Fruit fly (Drosophila melanogaster) whole organism, embryonic: Measurements from ENCODE around the gene Drp1.
A peak's percentile ranks its signal among the peaks of the same experiment; 100 is the strongest.

Experiments
- Bdp1 ChIP-seq: fragments of 200-800 bp; sonication (Bioruptor generic); optimal IDR thresholded peaks from 3 replicates; lab custom pipeline; 2016; ENCODE audit warnings: missing biosample characterization, missing genetic modification characterization
- CG1024 ChIP-seq: fragments of 200-800 bp; sonication (Bioruptor generic); IDR thresholded peaks from 2 replicates; pipeline ENCODE4 v1.3.6; 2022; ENCODE audit warnings: missing biosample characterization, missing genetic modification characterization
- CG10267 ChIP-seq: fragments of 200-800 bp; sonication (Bioruptor generic); optimal IDR thresholded peaks from 2 replicates; lab custom pipeline; 2018; ENCODE audit warnings: missing biosample characterization, mild to moderate bottlenecking, missing genetic modification characterization, moderate library complexity
- CG13624 ChIP-seq: fragments of 200-800 bp; sonication (Bioruptor generic); optimal IDR thresholded peaks from 2 replicates; lab custom pipeline; 2016; ENCODE audit warnings: missing biosample characterization, missing genetic modification characterization
- CG14014 ChIP-seq: fragments of 200-800 bp; sonication (Bioruptor generic); IDR thresholded peaks from 2 replicates; pipeline ENCODE4 v1.3.6; 2022; ENCODE audit warnings: missing biosample characterization, missing genetic modification characterization
- CG1529 ChIP-seq: fragments of 200-800 bp; sonication (Bioruptor generic); optimal IDR thresholded peaks from 3 replicates; lab custom pipeline; 2018; ENCODE audit warnings: missing biosample characterization, missing genetic modification characterization
- CG17186 ChIP-seq: fragments of 200-800 bp; sonication (Bioruptor generic); optimal IDR thresholded peaks from 3 replicates; lab custom pipeline; 2017; ENCODE audit warnings: missing biosample characterization, missing genetic modification reagents, missing genetic modification characterization
- CG3065 ChIP-seq: fragments of 200-800 bp; sonication (Bioruptor generic); optimal IDR thresholded peaks from 2 replicates; lab custom pipeline; 2016; ENCODE audit warnings: missing biosample characterization, missing genetic modification characterization
- CG31388 ChIP-seq: fragments of 200-800 bp; sonication (Bioruptor generic); optimal IDR thresholded peaks from 2 replicates; lab custom pipeline; 2016; ENCODE audit warnings: missing biosample characterization, missing genetic modification characterization
- CG3407 ChIP-seq: fragments of 200-800 bp; sonication (Bioruptor generic); optimal IDR thresholded peaks from 2 replicates; lab custom pipeline; 2018; ENCODE audit warnings: missing biosample characterization, mild to moderate bottlenecking, missing genetic modification characterization
- CG4707 ChIP-seq: fragments of 200-800 bp; sonication (Bioruptor generic); optimal IDR thresholded peaks from 2 replicates; lab custom pipeline; 2018; ENCODE audit warnings: missing biosample characterization, mild to moderate bottlenecking, missing genetic modification characterization, moderate library complexity
- CG5245 ChIP-seq: fragments of 200-800 bp; sonication (Bioruptor generic); optimal IDR thresholded peaks from 3 replicates; lab custom pipeline; 2016; ENCODE audit warnings: missing biosample characterization, missing genetic modification characterization
- CG6683 ChIP-seq: fragments of 200-800 bp; sonication (Bioruptor generic); optimal IDR thresholded peaks from 2 replicates; lab custom pipeline; 2017; ENCODE audit warnings: missing biosample characterization, mild to moderate bottlenecking, missing genetic modification characterization, missing genetic modification reagents
- CG6765 ChIP-seq: fragments of 200-800 bp; sonication (Bioruptor generic); optimal IDR thresholded peaks from 3 replicates; lab custom pipeline; 2017; ENCODE audit warnings: missing biosample characterization, mild to moderate bottlenecking, missing genetic modification characterization
- CG7556 ChIP-seq: fragments of 200-800 bp; sonication (Bioruptor generic); optimal IDR thresholded peaks from 2 replicates; lab custom pipeline; 2017; ENCODE audit warnings: missing biosample characterization, mild to moderate bottlenecking, missing genetic modification characterization
- Chrac-16 ChIP-seq: fragments of 200-800 bp; sonication (Bioruptor generic); optimal IDR thresholded peaks from 3 replicates; lab custom pipeline; 2016; ENCODE audit warnings: missing biosample characterization, missing genetic modification characterization
- D19B ChIP-seq: fragments of 200-800 bp; sonication (Bioruptor generic); optimal IDR thresholded peaks from 2 replicates; lab custom pipeline; 2017; ENCODE audit warnings: missing biosample characterization, mild to moderate bottlenecking, missing genetic modification characterization
- Dad ChIP-seq: fragments of 200-800 bp; sonication (Bioruptor generic); optimal IDR thresholded peaks from 3 replicates; lab custom pipeline; 2016; ENCODE audit warnings: missing biosample characterization, missing genetic modification characterization
- Dip2 ChIP-seq: fragments of 200-800 bp; sonication (Bioruptor generic); IDR thresholded peaks from 2 replicates; pipeline ENCODE4 v1.3.6; 2022; ENCODE audit warnings: missing biosample characterization, missing genetic modification characterization
- Dp ChIP-seq: fragments of 200-800 bp; sonication (Bioruptor generic); optimal IDR thresholded peaks from 2 replicates; lab custom pipeline; 2018; ENCODE audit warnings: missing biosample characterization, mild to moderate bottlenecking, missing genetic modification characterization, moderate library complexity
- Ets65A ChIP-seq: fragments of 200-800 bp; sonication (Bioruptor generic); peaks from one replicate; lab custom pipeline; 2016; ENCODE audit warnings: missing biosample characterization, missing genetic modification characterization
- GATAe ChIP-seq: fragments of 200-800 bp; sonication (Bioruptor generic); conservative IDR thresholded peaks from 2 replicates; pipeline ENCODE4 v1.3.6; 2022; ENCODE audit warnings: missing biosample characterization, missing genetic modification characterization
- HHEX ChIP-seq: fragments of 200-800 bp; sonication (Bioruptor generic); optimal IDR thresholded peaks from 3 replicates; lab custom pipeline; 2017; ENCODE audit warnings: missing biosample characterization, mild to moderate bottlenecking, missing genetic modification characterization, missing genetic modification reagents
- HmgZ ChIP-seq: fragments of 200-800 bp; sonication (Bioruptor generic); optimal IDR thresholded peaks from 2 replicates; lab custom pipeline; 2018; ENCODE audit warnings: missing biosample characterization, mild to moderate bottlenecking, missing genetic modification characterization
- Lim3 ChIP-seq: fragments of 200-800 bp; sonication (Bioruptor generic); IDR thresholded peaks from 2 replicates; pipeline ENCODE4 v1.3.6; 2022; ENCODE audit warnings: missing biosample characterization, missing genetic modification characterization
- Sox102F ChIP-seq: fragments of 200-800 bp; sonication (Bioruptor generic); optimal IDR thresholded peaks from 2 replicates; lab custom pipeline; 2018; ENCODE audit warnings: missing biosample characterization, mild to moderate bottlenecking, missing genetic modification characterization, moderate library complexity
- YL-1 ChIP-seq: fragments of 200-800 bp; sonication (Bioruptor generic); optimal IDR thresholded peaks from 3 replicates; lab custom pipeline; 2017; ENCODE audit warnings: missing biosample characterization, mild to moderate bottlenecking, missing genetic modification characterization
- abd-A ChIP-seq: fragments of 200-800 bp; sonication (Bioruptor generic); optimal IDR thresholded peaks from 3 replicates; lab custom pipeline; 2019; ENCODE audit warnings: missing biosample characterization, mild to moderate bottlenecking, missing genetic modification characterization, moderate library complexity
- aop ChIP-seq: fragments of 200-800 bp; sonication (Bioruptor generic); IDR thresholded peaks from 2 replicates; pipeline ENCODE4 v1.3.6; 2022; ENCODE audit warnings: missing biosample characterization, missing genetic modification characterization
- ap ChIP-seq: fragments of 200-800 bp; sonication (Bioruptor generic); IDR thresholded peaks from 2 replicates; pipeline ENCODE4 v1.3.6; 2022; ENCODE audit warnings: missing biosample characterization, missing genetic modification characterization
- ase ChIP-seq: fragments of 200-800 bp; sonication (Bioruptor generic); IDR thresholded peaks from 3 replicates; pipeline ENCODE4 v1.3.6; 2022; ENCODE audit warnings: missing biosample characterization, missing genetic modification characterization
- bcd ChIP-seq: fragments of 200-800 bp; sonication (Bioruptor generic); optimal IDR thresholded peaks from 2 replicates; lab custom pipeline; 2017; ENCODE audit warnings: missing biosample characterization, mild to moderate bottlenecking, missing genetic modification characterization
- cas ChIP-seq: fragments of 200-800 bp; sonication (Bioruptor generic); IDR thresholded peaks from 2 replicates; pipeline ENCODE4 v1.3.6; 2022; ENCODE audit warnings: missing biosample characterization, missing genetic modification characterization
- crp ChIP-seq, 2 experiments: fragments of 200-800 bp; sonication (Bioruptor generic); optimal IDR thresholded peaks; 2 replicates in 1 of 2; 3 replicates in 1 of 2; lab custom pipeline; 2017; ENCODE audit warnings: missing biosample characterization in 2 of 2, missing genetic modification characterization in 2 of 2, mild to moderate bottlenecking in 1 of 2, moderate library complexity in 1 of 2
- dan ChIP-seq: fragments of 200-800 bp; sonication (Bioruptor generic); IDR thresholded peaks from 2 replicates; pipeline ENCODE4 v1.3.6; 2022; ENCODE audit warnings: missing biosample characterization, missing genetic modification characterization
- dimm ChIP-seq: fragments of 200-800 bp; sonication (Bioruptor generic); IDR thresholded peaks from 2 replicates; pipeline ENCODE4 v1.3.6; 2022; ENCODE audit warnings: missing biosample characterization, missing genetic modification characterization
- dmrt99B ChIP-seq: fragments of 200-800 bp; sonication (Bioruptor generic); optimal IDR thresholded peaks from 2 replicates; lab custom pipeline; 2018; ENCODE audit warnings: missing biosample characterization, mild to moderate bottlenecking, missing genetic modification characterization, moderate library complexity
- dpn ChIP-seq, 2 experiments: fragments of 200-800 bp; sonication (Bioruptor generic); optimal IDR thresholded peaks; 3 replicates each; lab custom pipeline; 2016; ENCODE audit warnings: missing biosample characterization in 2 of 2, missing genetic modification characterization in 2 of 2
- gsb-n ChIP-seq: fragments of 200-800 bp; sonication (Bioruptor generic); optimal IDR thresholded peaks from 3 replicates; lab custom pipeline; 2018; ENCODE audit warnings: missing biosample characterization, mild to moderate bottlenecking, missing genetic modification characterization
- ind ChIP-seq: fragments of 200-800 bp; sonication (Bioruptor generic); optimal IDR thresholded peaks from 3 replicates; lab custom pipeline; 2016; ENCODE audit warnings: missing biosample characterization, missing genetic modification characterization
- lmd ChIP-seq: fragments of 200-800 bp; sonication (Bioruptor generic); IDR thresholded peaks from 2 replicates; pipeline ENCODE4 v1.3.6; 2022; ENCODE audit warnings: missing biosample characterization, missing genetic modification characterization
- lov ChIP-seq, 2 experiments: fragments of 200-800 bp in 1 of 2; fragments of >200 bp in 1 of 2; sonication (Bioruptor generic) in 1 of 2; IDR thresholded peaks in 1 of 2; optimal IDR thresholded peaks in 1 of 2; 2 replicates in 1 of 2; 3 replicates in 1 of 2; pipeline versions ENCODE4 v1.3.6 to Lab custom; 2017 to 2022; ENCODE audit warnings: missing biosample characterization in 1 of 2, missing genetic modification characterization in 1 of 2
- nmo ChIP-seq: fragments of 200-800 bp; sonication (Bioruptor generic); optimal IDR thresholded peaks from 2 replicates; lab custom pipeline; 2018; ENCODE audit warnings: missing biosample characterization, mild to moderate bottlenecking, missing genetic modification characterization, moderate library complexity
- pum ChIP-seq: fragments of 200-800 bp; sonication (Bioruptor generic); optimal IDR thresholded peaks from 2 replicates; lab custom pipeline; 2016; ENCODE audit warnings: missing biosample characterization, missing genetic modification characterization
- pzg ChIP-seq: fragments of 200-800 bp; sonication (Bioruptor generic); optimal IDR thresholded peaks from 3 replicates; lab custom pipeline; 2018; ENCODE audit warnings: missing biosample characterization, mild to moderate bottlenecking, missing genetic modification characterization, moderate library complexity
- salm ChIP-seq: fragments of 200-800 bp; sonication (Bioruptor generic); optimal IDR thresholded peaks from 2 replicates; lab custom pipeline; 2018; ENCODE audit warnings: missing biosample characterization, mild to moderate bottlenecking, missing genetic modification characterization
- shn ChIP-seq: fragments of 200-800 bp; sonication (Bioruptor generic); optimal IDR thresholded peaks from 3 replicates; lab custom pipeline; 2016; ENCODE audit warnings: missing biosample characterization, missing genetic modification characterization
- sna ChIP-seq: fragments of 200-800 bp; sonication (Bioruptor generic); IDR thresholded peaks from 2 replicates; pipeline ENCODE4 v1.3.6; 2022; ENCODE audit warnings: missing biosample characterization, missing genetic modification characterization; ENCODE audit not compliant: partially characterized antibody
- sob ChIP-seq: fragments of 200-800 bp; sonication (Bioruptor generic); IDR thresholded peaks from 2 replicates; pipeline ENCODE4 v1.3.6; 2022; ENCODE audit warnings: missing biosample characterization, missing genetic modification characterization
- ssp ChIP-seq: fragments of 200-800 bp; sonication (Bioruptor generic); IDR thresholded peaks from 2 replicates; pipeline ENCODE4 v1.3.6; 2022; ENCODE audit warnings: missing biosample characterization, missing genetic modification characterization
- z ChIP-seq: fragments of 200-800 bp; sonication (Bioruptor generic); IDR thresholded peaks from 3 replicates; pipeline ENCODE4 v1.3.6; 2022; ENCODE audit warnings: missing biosample characterization, missing genetic modification characterization

Drp1 gene

DNA sequence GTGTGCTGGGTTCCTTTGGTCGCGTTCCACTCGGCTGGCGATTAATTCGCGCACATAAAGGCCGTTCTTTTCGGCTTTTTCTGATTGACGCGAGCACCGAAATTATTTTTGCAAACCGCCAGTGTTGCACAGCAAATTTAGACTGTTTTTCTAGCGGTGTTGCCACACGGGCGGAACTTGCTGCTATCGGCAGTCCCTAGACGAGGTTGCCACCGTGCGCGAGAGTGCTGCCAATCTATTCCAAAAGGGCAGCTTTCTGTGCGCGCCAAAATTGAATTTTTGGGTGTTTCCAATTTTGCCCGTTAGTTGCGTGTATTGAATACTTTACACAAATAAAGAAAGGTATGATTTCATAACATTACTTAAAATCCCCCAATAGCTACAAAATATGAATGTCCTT is at the start of gene Drp1 (continued):
- TF ChIP-seq CG10267 (tag; lab: Kevin White, UChicago) (peak; percentile 96), CG31388 (no peak), lmd (GFP tag; lab: Robert Waterston, UW) (peak; percentile 44; the same call in 1 of the 2 replicates), Ets65A (GFP tag; lab: Kevin White, UChicago) (peak; percentile 90), dmrt99B (tag; lab: Kevin White, UChicago) (no peak), sob (GFP tag; lab: Robert Waterston, UW) (peak; percentile 81), crp (GFP tag; optimal IDR thresholded peaks at IDR 0.05; lab: Kevin White, UChicago) (peak in 1 of 2 experiments; percentile 71), YL-1 (GFP tag; lab: Kevin White, UChicago) (peak; percentile 66), ind (GFP tag; lab: Kevin White, UChicago) (peak; percentile 43), dpn (GFP tag; optimal IDR thresholded peaks at IDR 0.05; lab: Kevin White, UChicago) (peak; percentile 70 to 74), lov (optimal IDR thresholded peaks at IDR 0.05; lab: Kevin White, UChicago) (no peak), lov (GFP tag; IDR thresholded peaks at IDR 0.05; lab: Robert Waterston, UW) (no peak), CG6765 (GFP tag; lab: Kevin White, UChicago) (no peak), CG4707 (no peak), D19B (GFP tag; lab: Kevin White, UChicago) (no peak), CG14014 (GFP tag; lab: Robert Waterston, UW) (peak; percentile 47; the same call in 1 of the 2 replicates), CG3065 (GFP tag; lab: Kevin White, UChicago) (no peak), HHEX (GFP tag; lab: Kevin White, UChicago) (no peak), CG5245 (GFP tag; lab: Kevin White, UChicago) (peak; percentile 14), bcd (GFP tag; lab: Kevin White, UChicago) (peak; percentile 52), Lim3 (GFP tag; lab: Robert Waterston, UW) (no peak), cas (GFP tag; lab: Robert Waterston, UW) (peak; percentile 35; the same call in 1 of the 2 replicates), CG7556 (GFP tag; lab: Kevin White, UChicago) (no peak), CG6683 (GFP tag; lab: Kevin White, UChicago) (no peak), nmo (peak; percentile 40), pzg (GFP tag; lab: Kevin White, UChicago) (peak; percentile 98), aop (GFP tag; lab: Robert Waterston, UW) (0 out of 2 replicates have a peak, but pooled peaks have one; percentile 14), abd-A (tag; lab: Kevin White, UChicago) (no peak), Dad (GFP tag; lab: Kevin White, UChicago) (peak; percentile 31), HmgZ (tag; lab: Kevin White, UChicago) (peak; percentile 69), pum (peak; percentile 53), CG3407 (GFP tag; lab: Kevin White, UChicago) (no peak), Dip2 (GFP tag; lab: Robert Waterston, UW) (no peak), z (no peak), dan (GFP tag; lab: Robert Waterston, UW) (no peak), Sox102F (GFP tag; lab: Kevin White, UChicago) (no peak), salm (no peak), ssp (GFP tag; lab: Robert Waterston, UW) (no peak), CG13624 (GFP tag; lab: Kevin White, UChicago) (peak; percentile 50), sna (GFP tag; lab: Robert Waterston, UW) (peak; percentile 56; the same call in 1 of the 2 replicates), dimm (GFP tag; lab: Robert Waterston, UW) (no peak), ap (GFP tag; lab: Robert Waterston, UW) (no peak), Bdp1 (peak; percentile 28), ase (no peak), Chrac-16 (GFP tag; lab: Kevin White, UChicago) (peak; percentile 27), CG1024 (no peak), CG17186 (GFP tag; lab: Kevin White, UChicago) (peak; percentile 76), GATAe (0 out of 2 replicates have a peak, but pooled peaks have one; percentile 15), Dp (peak; percentile 98), shn (GFP tag; lab: Kevin White, UChicago) (peak; percentile 41), CG1529 (no peak), gsb-n (tag; lab: Kevin White, UChicago) (no peak)
